Worm (Caenorhabditis elegans) whole organism, early embryonic: Measurements from ENCODE around the gene aex-3.

Source experiments
- B0310.2 ChIP-seq: sonication (generic microtip); optimal IDR thresholded peaks from 2 replicates; lab custom pipeline; 2016; ENCODE audit warnings: mild to moderate bottlenecking, missing genetic modification characterization, missing compliant biosample characterization
- ama-1 ChIP-seq: fragments of 150-350 bp; optimal IDR thresholded peaks from 2 replicates; lab custom pipeline; 2014
- ets-7 ChIP-seq: sonication (generic microtip); optimal IDR thresholded peaks from 2 replicates; lab custom pipeline; 2016; ENCODE audit warnings: missing genotype, missing genetic modification characterization, missing compliant biosample characterization
- flt-1 ChIP-seq: fragments of 200-800 bp; sonication (Bioruptor generic); IDR thresholded peaks from 2 replicates; pipeline ENCODE4 v1.3.6; 2022; ENCODE audit warnings: missing genetic modification characterization, missing compliant biosample characterization
- hmbx-1 ChIP-seq: sonication (generic microtip); optimal IDR thresholded peaks from 2 replicates; lab custom pipeline; 2016; ENCODE audit warnings: mild to moderate bottlenecking, missing genetic modification characterization, missing compliant biosample characterization
- hnd-1 ChIP-seq: sonication (generic microtip); optimal IDR thresholded peaks from 2 replicates; lab custom pipeline; 2016; ENCODE audit warnings: missing genetic modification characterization, missing compliant biosample characterization
- pes-1 ChIP-seq: fragments of 200-800 bp; sonication (Bioruptor generic); IDR thresholded peaks from 2 replicates; pipeline ENCODE4 v1.3.6; 2022; ENCODE audit warnings: missing genetic modification reagents, missing genetic modification characterization, missing compliant biosample characterization
- scrt-1 ChIP-seq: fragments of 200-800 bp; sonication (Bioruptor generic); IDR thresholded peaks from 2 replicates; pipeline ENCODE4 v1.3.6; 2022; ENCODE audit warnings: missing genetic modification characterization, missing compliant biosample characterization
- tbx-11 ChIP-seq: fragments of 200-800 bp; sonication (Bioruptor generic); IDR thresholded peaks from 2 replicates; pipeline ENCODE4 v1.3.6; 2022; ENCODE audit warnings: missing genetic modification characterization, missing compliant biosample characterization

DNA sequence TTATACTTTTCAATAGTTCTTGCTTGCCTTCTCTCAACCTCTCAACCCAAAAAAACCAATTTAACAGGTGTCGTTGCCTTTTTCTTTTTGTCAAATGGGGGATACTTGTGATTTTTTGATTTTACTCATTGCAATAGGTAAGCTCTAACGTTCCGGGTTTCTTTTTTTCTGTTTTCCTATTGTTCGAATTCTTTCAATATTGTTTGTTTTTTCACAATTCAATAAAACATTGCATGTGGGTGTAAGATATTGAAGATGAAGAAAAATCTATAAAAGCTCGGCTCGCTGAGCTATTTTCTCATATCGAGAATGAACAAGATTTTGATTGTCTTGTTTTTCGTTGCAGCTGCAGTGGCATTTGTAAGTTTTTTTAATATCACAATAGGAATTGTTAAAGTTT, 11.0 kb upstream of the aex-3 start, which contains the start of gene T04G9.7:
- no peak for TF ChIP-seq pes-1 (GFP tag; lab: Robert Waterston, UW)
- TF ChIP-seq ets-7 (tag; lab: Kevin White, UChicago): no peak
- no peak for TF ChIP-seq ama-1 (lab: Kevin White, UChicago)
- TF ChIP-seq flt-1 (GFP tag; lab: Robert Waterston, UW): no peak
- no peak for TF ChIP-seq B0310.2
- no peak for TF ChIP-seq scrt-1 (GFP tag; lab: Robert Waterston, UW)
- TF ChIP-seq hmbx-1 (tag; lab: Kevin White, UChicago): no peak
- no peak for TF ChIP-seq hnd-1 (tag; lab: Kevin White, UChicago)
- TF ChIP-seq tbx-11 (GFP tag; lab: Robert Waterston, UW): no peak
